Worm (Caenorhabditis elegans) whole organism, late embryonic: ENCODE data around the gene R160.6.

Experiments used
- ceh-14 ChIP-seq: sonication (generic microtip); optimal IDR thresholded peaks from 2 replicates; lab custom pipeline; 2016; ENCODE audit warnings: missing genotype, missing genetic modification characterization, missing compliant biosample characterization
- ceh-45 ChIP-seq: fragments of 200-800 bp; sonication (Bioruptor generic); IDR thresholded peaks from 2 replicates; pipeline ENCODE4 v1.3.6; 2022; ENCODE audit warnings: missing genetic modification reagents, missing genetic modification characterization, missing compliant biosample characterization
- fax-1 ChIP-seq: sonication (generic microtip); optimal IDR thresholded peaks from 2 replicates; lab custom pipeline; 2016; ENCODE audit warnings: missing genotype, missing genetic modification characterization, missing compliant biosample characterization
- fkh-10 ChIP-seq: fragments of 150-350 bp; optimal IDR thresholded peaks from 2 replicates; lab custom pipeline; 2014; ENCODE audit warnings: missing biosample characterization, missing genetic modification reagents, missing genetic modification characterization
- fkh-6 ChIP-seq: sonication (generic microtip); optimal IDR thresholded peaks from 2 replicates; lab custom pipeline; 2016; ENCODE audit warnings: missing genetic modification characterization, missing compliant biosample characterization
- gmeb-2 ChIP-seq: sonication (generic microtip); optimal IDR thresholded peaks from 2 replicates; lab custom pipeline; 2016; ENCODE audit warnings: missing genetic modification characterization, inconsistent platforms, missing compliant biosample characterization
- hlh-15 ChIP-seq: sonication (generic microtip); optimal IDR thresholded peaks from 2 replicates; lab custom pipeline; 2016; ENCODE audit warnings: missing genetic modification characterization, missing compliant biosample characterization
- hlh-30 ChIP-seq: sonication (generic microtip); optimal IDR thresholded peaks from 2 replicates; lab custom pipeline; 2017; ENCODE audit warnings: antibody characterized with exemption, missing genetic modification characterization, missing compliant biosample characterization; ENCODE audit not compliant: insufficient read depth
- hlh-6 ChIP-seq: sonication (generic microtip); optimal IDR thresholded peaks from 2 replicates; lab custom pipeline; 2016; ENCODE audit warnings: missing genotype, missing genetic modification characterization, missing compliant biosample characterization
- pag-3 ChIP-seq: sonication (generic microtip); optimal IDR thresholded peaks from 2 replicates; lab custom pipeline; 2016; ENCODE audit warnings: missing compliant biosample characterization, missing genetic modification characterization, borderline replicate concordance
- sox-2 ChIP-seq: fragments of 200-800 bp; sonication (Bioruptor generic); IDR thresholded peaks from 2 replicates; pipeline ENCODE4 v1.3.6; 2022; ENCODE audit warnings: missing genetic modification reagents, missing genetic modification characterization, missing compliant biosample characterization

- no peak for TF ChIP-seq fkh-6
- TF ChIP-seq hlh-30 (tag; lab: Kevin White, UChicago): no peak
- no peak for TF ChIP-seq fkh-10 (GFP tag; lab: Kevin White, UChicago)
- TF ChIP-seq hlh-15: no peak
- TF ChIP-seq gmeb-2 (tag; lab: Kevin White, UChicago): no peak
- TF ChIP-seq hlh-6 (tag; lab: Kevin White, UChicago): no peak
- no peak for TF ChIP-seq sox-2 (GFP tag; lab: Robert Waterston, UW)
- TF ChIP-seq fax-1 (tag; lab: Kevin White, UChicago): no peak
- no peak for TF ChIP-seq pag-3
- no peak for TF ChIP-seq ceh-45
- TF ChIP-seq ceh-14 (tag; lab: Kevin White, UChicago): no peak
These were observed 10.4 kb upstream of the R160.6 start, which contains the start of gene lst-2 for ce11 chrX:4383316-4383936.
